Fruit fly (Drosophila melanogaster): ENCODE data around the gene X11L.
A peak's percentile ranks its signal among the peaks of the same experiment; 100 is the strongest.

Gene X11L

dm6 chrX:17636001-17636400 lies 36.6 kb downstream of the X11L start, which contains the start of the genes CG8289 and CG5800 (continued):
- no peak for TF ChIP-seq ind (GFP tag; optimal IDR thresholded peaks at IDR 0.05)
- TF ChIP-seq CG34224 (GFP tag; IDR thresholded peaks at IDR 0.05; ENCODE audit: partially characterized antibody) = peak; percentile 69
- no peak for TF ChIP-seq eyg (GFP tag; optimal IDR thresholded peaks at IDR 0.05)
- TF ChIP-seq bowl (GFP tag; IDR thresholded peaks at IDR 0.05) = no peak
- TF ChIP-seq CG16813 (GFP tag; IDR thresholded peaks at IDR 0.05; ENCODE audit: partially characterized antibody) = peak; percentile 56
- no peak for TF ChIP-seq gt (GFP tag; IDR thresholded peaks at IDR 0.05)
- no peak for TF ChIP-seq kay (GFP tag; optimal IDR thresholded peaks at IDR 0.05)
- no peak for TF ChIP-seq MESR4 (GFP tag; optimal IDR thresholded peaks at IDR 0.05)
- no peak for TF ChIP-seq chinmo (GFP tag; IDR thresholded peaks at IDR 0.05; ENCODE audit: partially characterized antibody)
- TF ChIP-seq Abd-B (GFP tag; optimal IDR thresholded peaks at IDR 0.05) = no peak
- no peak for TF ChIP-seq CG8281 (tag; optimal IDR thresholded peaks at IDR 0.05)
- no peak for TF ChIP-seq D19A (tag; optimal IDR thresholded peaks at IDR 0.05)
- TF ChIP-seq CG6654 (GFP tag; optimal IDR thresholded peaks at IDR 0.05) = no peak
- no peak for TF ChIP-seq CG1233 (GFP tag; optimal IDR thresholded peaks at IDR 0.05)
- TF ChIP-seq maf-S (GFP tag; optimal IDR thresholded peaks at IDR 0.05) = no peak
- TF ChIP-seq CG17612 (GFP tag; IDR thresholded peaks at IDR 0.05) = no peak
- no peak for TF ChIP-seq CG33213 (GFP tag; optimal IDR thresholded peaks at IDR 0.05)
- no peak for TF ChIP-seq CG1529 (GFP tag; optimal IDR thresholded peaks at IDR 0.05)
- peak; percentile 25 for TF ChIP-seq HmgZ (tag; optimal IDR thresholded peaks at IDR 0.05)
- no peak for TF ChIP-seq lab (GFP tag; optimal IDR thresholded peaks at IDR 0.05)
- TF ChIP-seq CG14441 (GFP tag; IDR thresholded peaks at IDR 0.05) = no peak
- TF ChIP-seq tup (GFP tag; optimal IDR thresholded peaks at IDR 0.05) = no peak
- TF ChIP-seq Spps (tag; optimal IDR thresholded peaks at IDR 0.05) = no peak
- no peak for TF ChIP-seq eve (GFP tag; optimal IDR thresholded peaks at IDR 0.05)
- no peak for TF ChIP-seq wdn (GFP tag; IDR thresholded peaks at IDR 0.05)
- TF ChIP-seq CG12744 (GFP tag; optimal IDR thresholded peaks at IDR 0.05) = no peak
- no peak for TF ChIP-seq CG10565 (GFP tag; optimal IDR thresholded peaks at IDR 0.05)
- TF ChIP-seq CG12769 (tag; optimal IDR thresholded peaks at IDR 0.05) = no peak
- peak; percentile 65 for TF ChIP-seq CG12659 (GFP tag; optimal IDR thresholded peaks at IDR 0.05)
- TF ChIP-seq B-H1 (GFP tag; IDR thresholded peaks at IDR 0.05) = no peak
- TF ChIP-seq CG16779 (GFP tag; IDR thresholded peaks at IDR 0.05) = no peak
- TF ChIP-seq run (tag; optimal IDR thresholded peaks at IDR 0.05) = no peak
- TF ChIP-seq GATAe (GFP tag; conservative IDR thresholded peaks at IDR 0.05) = no peak
- peak; percentile 34 for TF ChIP-seq Max (GFP tag; optimal IDR thresholded peaks at IDR 0.05)
- TF ChIP-seq CG2120 (GFP tag; optimal IDR thresholded peaks at IDR 0.05) = peak; percentile 10
- TF ChIP-seq Six4 (GFP tag; optimal IDR thresholded peaks at IDR 0.05) = no peak
- TF ChIP-seq CG10274 (GFP tag; optimal IDR thresholded peaks at IDR 0.05) = no peak
- TF ChIP-seq Side (GFP tag; optimal IDR thresholded peaks at IDR 0.05) = no peak
- no peak for TF ChIP-seq kah (GFP tag; optimal IDR thresholded peaks at IDR 0.05)
- no peak for TF ChIP-seq trh (GFP tag; optimal IDR thresholded peaks at IDR 0.05)
- no peak for TF ChIP-seq slou (GFP tag; optimal IDR thresholded peaks at IDR 0.05)
- no peak for TF ChIP-seq Dip3 (GFP tag; optimal IDR thresholded peaks at IDR 0.05)
- TF ChIP-seq Hey (tag; optimal IDR thresholded peaks at IDR 0.05) = no peak
- no peak for TF ChIP-seq CTCF (GFP tag; optimal IDR thresholded peaks at IDR 0.05)
- TF ChIP-seq sna (GFP tag; IDR thresholded peaks at IDR 0.05; ENCODE audit: partially characterized antibody) = peak; percentile 59
- no peak for TF ChIP-seq exex (tag; optimal IDR thresholded peaks at IDR 0.05)
- no peak for TF ChIP-seq Hand (GFP tag; optimal IDR thresholded peaks at IDR 0.05)
- TF ChIP-seq h (optimal IDR thresholded peaks at IDR 0.05) = no peak
- TF ChIP-seq lilli (GFP tag; optimal IDR thresholded peaks at IDR 0.05) = no peak
- TF ChIP-seq CG5953 (GFP tag; IDR thresholded peaks at IDR 0.05) = no peak
- no peak for TF ChIP-seq ash1 (GFP tag; optimal IDR thresholded peaks at IDR 0.05)
- TF ChIP-seq Med (GFP tag) = peak; percentile 59
- peak; percentile 45; the same call in 1 of the 2 replicates for TF ChIP-seq CG2129 (GFP tag; IDR thresholded peaks at IDR 0.05; ENCODE audit: partially characterized antibody)

Data from whole organism, embryonic.